Worm (Caenorhabditis elegans): ENCODE data around the gene mex-1.

mex-1 gene

ce11 chrII:11967507-11968127 is 820 bp upstream of the mex-1 start, which contains the start of gene W03C9.5 (continued):
- peak; percentile 92 for TF ChIP-seq madf-9 (GFP tag; conservative IDR thresholded peaks at IDR 0.05)
- TF ChIP-seq nhr-76 (tag; optimal IDR thresholded peaks at IDR 0.05), result peak; percentile 32
- TF ChIP-seq gei-8 (GFP tag; optimal IDR thresholded peaks at IDR 0.05), result no peak
- TF ChIP-seq daf-8 (GFP tag; IDR thresholded peaks at IDR 0.05), result no peak
- TF ChIP-seq pha-4 (GFP tag; IDR thresholded peaks at IDR 0.05), result peak; percentile 56; the same call in 1 of the 2 replicates
- no peak for TF ChIP-seq pha-4 (tag; optimal IDR thresholded peaks at IDR 0.05)
- no peak for TF ChIP-seq pqm-1 (tag; optimal IDR thresholded peaks at IDR 0.05)
- peak; percentile 83 for TF ChIP-seq F37D6.2 (tag; optimal IDR thresholded peaks at IDR 0.05)
- peak; percentile 97 for TF ChIP-seq lin-13 (GFP tag; optimal IDR thresholded peaks at IDR 0.05)
- peak; percentile 83 for TF ChIP-seq spr-1 (tag; optimal IDR thresholded peaks at IDR 0.05)
- peak; percentile 95 for TF ChIP-seq ceh-20 (GFP tag; IDR thresholded peaks at IDR 0.05)
- peak; percentile 62 for TF ChIP-seq T26A8.4 (GFP tag; IDR thresholded peaks at IDR 0.05)
- no peak for TF ChIP-seq egl-27 (tag; optimal IDR thresholded peaks at IDR 0.05)
- no peak for TF ChIP-seq F26F4.8 (GFP tag; conservative IDR thresholded peaks at IDR 0.05)
- peak; percentile 20 for TF ChIP-seq zip-2 (tag; optimal IDR thresholded peaks at IDR 0.05)
- TF ChIP-seq fos-1 (tag; optimal IDR thresholded peaks at IDR 0.05), result no peak
- TF ChIP-seq attf-4 (tag; optimal IDR thresholded peaks at IDR 0.05), result no peak
- peak; percentile 84 for TF ChIP-seq jun-1 (tag; optimal IDR thresholded peaks at IDR 0.05)
- TF ChIP-seq nhr-42 (GFP tag; IDR thresholded peaks at IDR 0.05), result peak; percentile 85; the same call in 1 of the 2 replicates
- TF ChIP-seq lin-1 (GFP tag; IDR thresholded peaks at IDR 0.05), result peak; percentile 64; the same call in 1 of the 2 replicates
- peak; percentile 98 for TF ChIP-seq lin-38 (GFP tag; IDR thresholded peaks at IDR 0.05)
- no peak for TF ChIP-seq zag-1 (tag; optimal IDR thresholded peaks at IDR 0.05)
- TF ChIP-seq daf-16 (GFP tag; optimal IDR thresholded peaks at IDR 0.05), result peak in 1 of 2 experiments; percentile 14
- peak; percentile 52 for TF ChIP-seq daf-16 (tag; optimal IDR thresholded peaks at IDR 0.05)
- peak; percentile 64; the same call in 1 of the 2 replicates for TF ChIP-seq ZK337.2 (GFP tag; IDR thresholded peaks at IDR 0.05)
- peak; percentile 91 for TF ChIP-seq rbr-2 (tag; optimal IDR thresholded peaks at IDR 0.05)
- peak; percentile 52 to 95 for TF ChIP-seq hif-1 (tag; optimal IDR thresholded peaks at IDR 0.05)
- peak; percentile 99 for TF ChIP-seq hlh-30 (tag; optimal IDR thresholded peaks at IDR 0.05; ENCODE audit: insufficient read depth)
- TF ChIP-seq nhr-77 (tag; optimal IDR thresholded peaks at IDR 0.05), result peak; percentile 97
- TF ChIP-seq lin-15B (tag; optimal IDR thresholded peaks at IDR 0.05), result peak; percentile 81
- TF ChIP-seq mep-1 (tag; optimal IDR thresholded peaks at IDR 0.05), result peak; percentile 97
- TF ChIP-seq aha-1 (tag), result peak; percentile 99
- TF ChIP-seq R02D3.7 (tag; optimal IDR thresholded peaks at IDR 0.05), result no peak
- peak; percentile 93 for TF ChIP-seq dmd-9 (GFP tag; IDR thresholded peaks at IDR 0.05)
- TF ChIP-seq duxl-1 (tag; optimal IDR thresholded peaks at IDR 0.05; ENCODE audit: poor library complexity), result no peak
- TF ChIP-seq set-16 (GFP tag; IDR thresholded peaks at IDR 0.05), result peak; percentile 79
- peak; percentile 81 for TF ChIP-seq fkh-10 (GFP tag; optimal IDR thresholded peaks at IDR 0.05)
- TF ChIP-seq Y48G9A.11 (GFP tag; IDR thresholded peaks at IDR 0.05), result peak; percentile 85
- peak; percentile 86 for TF ChIP-seq nhr-25 (tag; optimal IDR thresholded peaks at IDR 0.05; ENCODE audit: borderline replicate concordance, insufficient read depth)
- peak; percentile 97 for TF ChIP-seq dve-1 (tag; optimal IDR thresholded peaks at IDR 0.05; ENCODE audit: insufficient read depth)
- no peak for TF ChIP-seq saeg-2 (GFP tag; IDR thresholded peaks at IDR 0.05)
- peak; percentile 93 for TF ChIP-seq vab-7 (GFP tag; IDR thresholded peaks at IDR 0.05)
- TF ChIP-seq F10B5.3 (tag; optimal IDR thresholded peaks at IDR 0.05), result no peak
- no peak for TF ChIP-seq ztf-11 (tag; optimal IDR thresholded peaks at IDR 0.05)
- TF ChIP-seq zip-11 (GFP tag; IDR thresholded peaks at IDR 0.05), result no peak
- peak; percentile 73; the same call in 1 of the 2 replicates for TF ChIP-seq lin-29 (GFP tag; IDR thresholded peaks at IDR 0.05)
- peak; percentile 32 for TF ChIP-seq sdz-12 (GFP tag; optimal IDR thresholded peaks at IDR 0.05)
- peak; percentile 82 for TF ChIP-seq zfp-3 (GFP tag; conservative IDR thresholded peaks at IDR 0.05)
- TF ChIP-seq mxl-2 (GFP tag; conservative IDR thresholded peaks at IDR 0.05), result peak; percentile 80; the same call in 1 of the 2 replicates
- no peak for TF ChIP-seq F49E8.2 (tag; optimal IDR thresholded peaks at IDR 0.05; ENCODE audit: borderline replicate concordance)

Measured in whole organism, L4 larva.